Worm (Caenorhabditis elegans) whole organism, mixed stage, embryonic: ENCODE measurements around the gene str-47.

ENCODE experiments used
- ceh-83 ChIP-seq: fragments of 200-800 bp; sonication (Bioruptor generic); optimal IDR thresholded peaks from 2 replicates; lab custom pipeline; 2018; ENCODE audit warnings: mild to moderate bottlenecking, missing genetic modification characterization, missing compliant biosample characterization
- elt-1 ChIP-seq: sonication (generic microtip); optimal IDR thresholded peaks from 2 replicates; lab custom pipeline; 2017; ENCODE audit warnings: missing genetic modification characterization, mild to moderate bottlenecking, missing compliant biosample characterization, antibody characterized with exemption, moderate library complexity, borderline replicate concordance; ENCODE audit not compliant: insufficient read depth
- elt-3 ChIP-seq: fragments of 150-350 bp; optimal IDR thresholded peaks from 2 replicates; lab custom pipeline; 2014; ENCODE audit warnings: missing biosample characterization, missing genetic modification characterization
- ham-2 ChIP-seq: fragments of 200-800 bp; sonication (Bioruptor generic); optimal IDR thresholded peaks from 2 replicates; lab custom pipeline; 2018; ENCODE audit warnings: mild to moderate bottlenecking, missing genetic modification characterization, missing compliant biosample characterization
- hlh-1 ChIP-seq: fragments of 150-350 bp; optimal IDR thresholded peaks from 2 replicates; lab custom pipeline; 2014; ENCODE audit warnings: missing biosample characterization, missing genetic modification reagents, missing genetic modification characterization
- lin-13 ChIP-seq: fragments of 150-350 bp; optimal IDR thresholded peaks from 2 replicates; lab custom pipeline; 2014; ENCODE audit warnings: missing biosample characterization, missing genetic modification characterization
- lsy-2 ChIP-seq: fragments of 150-350 bp; optimal IDR thresholded peaks from 2 replicates; lab custom pipeline; 2014; ENCODE audit warnings: missing biosample characterization, missing genetic modification characterization
- mep-1 ChIP-seq: fragments of 150-350 bp; optimal IDR thresholded peaks from 2 replicates; lab custom pipeline; 2017; ENCODE audit warnings: missing biosample characterization, missing genetic modification reagents, missing genetic modification characterization, inconsistent platforms
- nhr-12 ChIP-seq: fragments of 150-350 bp; optimal IDR thresholded peaks from 2 replicates; lab custom pipeline; 2014; ENCODE audit warnings: missing biosample characterization, missing genetic modification characterization
- nhr-76 ChIP-seq: sonication (generic microtip); optimal IDR thresholded peaks from 2 replicates; lab custom pipeline; 2017; ENCODE audit warnings: missing biosample characterization, missing genetic modification characterization
- unc-39 ChIP-seq: fragments of 150-350 bp; optimal IDR thresholded peaks from 2 replicates; lab custom pipeline; 2014; ENCODE audit warnings: missing biosample characterization, missing genetic modification characterization
- unc-62 ChIP-seq: fragments of 150-350 bp; optimal IDR thresholded peaks from 2 replicates; lab custom pipeline; 2014; ENCODE audit warnings: missing biosample characterization, missing genetic modification reagents, missing genetic modification characterization
- zip-8 ChIP-seq: fragments of 150-350 bp; optimal IDR thresholded peaks from 2 replicates; lab custom pipeline; 2014; ENCODE audit warnings: missing biosample characterization, missing genetic modification characterization
- ztf-11 ChIP-seq: fragments of 150-350 bp; optimal IDR thresholded peaks from 2 replicates; lab custom pipeline; 2014; ENCODE audit warnings: missing biosample characterization, missing genetic modification characterization

DNA sequence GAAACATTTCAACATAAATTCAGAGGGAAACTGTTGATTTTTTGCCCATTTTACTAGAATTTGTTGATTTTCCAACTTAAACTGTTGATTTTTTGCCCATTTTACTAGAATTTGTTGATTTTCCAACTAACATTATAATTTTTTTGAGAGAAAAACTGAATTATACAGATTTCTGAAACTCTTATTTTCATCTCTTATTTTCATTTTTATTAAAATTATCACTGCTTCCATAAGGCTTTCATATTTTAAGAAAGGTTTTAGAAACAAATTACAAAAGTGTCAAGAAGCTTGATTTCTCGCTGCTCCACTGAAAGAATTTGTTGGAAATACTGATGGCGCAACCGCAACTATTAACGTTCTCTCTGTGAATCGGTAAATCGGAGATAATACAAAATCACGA lies 4.4 kb downstream of the str-47 start:
- TF ChIP-seq nhr-12 (tag; lab: Kevin White, UChicago) (no peak), elt-3 (tag; lab: Kevin White, UChicago) (no peak), ztf-11 (tag; lab: Kevin White, UChicago) (no peak), unc-62 (GFP tag; lab: Kevin White, UChicago) (no peak), lsy-2 (tag; lab: Kevin White, UChicago) (no peak), hlh-1 (no peak), lin-13 (tag; lab: Kevin White, UChicago) (no peak), ceh-83 (GFP tag; lab: Kevin White, UChicago) (no peak), mep-1 (tag; lab: Kevin White, UChicago) (no peak), ham-2 (GFP tag; lab: Kevin White, UChicago) (no peak), elt-1 (tag; lab: Kevin White, UChicago) (no peak), zip-8 (no peak), unc-39 (tag; lab: Kevin White, UChicago) (no peak), nhr-76 (tag; lab: Kevin White, UChicago) (no peak)
